Worm (Caenorhabditis elegans): ENCODE data around the gene cut-6.

- no peak for TF ChIP-seq ceh-36 (tag; optimal IDR thresholded peaks at IDR 0.05)
- TF ChIP-seq ama-1 (optimal IDR thresholded peaks at IDR 0.05): no peak
- no peak for TF ChIP-seq hmbx-1 (tag; optimal IDR thresholded peaks at IDR 0.05)
- no peak for TF ChIP-seq hnd-1 (tag; optimal IDR thresholded peaks at IDR 0.05)
- no peak for TF ChIP-seq F13C5.2 (tag; optimal IDR thresholded peaks at IDR 0.05)
- TF ChIP-seq ets-7 (tag; optimal IDR thresholded peaks at IDR 0.05): no peak
- TF ChIP-seq B0310.2 (tag; optimal IDR thresholded peaks at IDR 0.05): no peak
- TF ChIP-seq flt-1 (GFP tag; IDR thresholded peaks at IDR 0.05): no peak
- no peak for TF ChIP-seq ceh-13 (GFP tag; optimal IDR thresholded peaks at IDR 0.05)
- TF ChIP-seq tbx-37 (GFP tag; conservative IDR thresholded peaks at IDR 0.05): no peak
Measured at ce11 chrIII:10902341-10902740, 8.9 kb upstream of the cut-6 start, which contains the start of gene unc-119.

Measured in whole organism, early embryonic.